Fruit fly (Drosophila melanogaster) S2 (cell line): ENCODE measurements around the gene COX5B.
A peak's percentile ranks its signal among the peaks of the same experiment; 100 is the strongest.

ENCODE experiments used
- CG8478 ChIP-seq: fragments of >200 bp; optimal IDR thresholded peaks from 2 replicates; lab custom pipeline; 2018
- CTCF ChIP-seq, 2 experiments: fragments of >200 bp; optimal IDR thresholded peaks; 2 replicates each; lab custom pipeline; 2018

Gene COX5B

DNA sequence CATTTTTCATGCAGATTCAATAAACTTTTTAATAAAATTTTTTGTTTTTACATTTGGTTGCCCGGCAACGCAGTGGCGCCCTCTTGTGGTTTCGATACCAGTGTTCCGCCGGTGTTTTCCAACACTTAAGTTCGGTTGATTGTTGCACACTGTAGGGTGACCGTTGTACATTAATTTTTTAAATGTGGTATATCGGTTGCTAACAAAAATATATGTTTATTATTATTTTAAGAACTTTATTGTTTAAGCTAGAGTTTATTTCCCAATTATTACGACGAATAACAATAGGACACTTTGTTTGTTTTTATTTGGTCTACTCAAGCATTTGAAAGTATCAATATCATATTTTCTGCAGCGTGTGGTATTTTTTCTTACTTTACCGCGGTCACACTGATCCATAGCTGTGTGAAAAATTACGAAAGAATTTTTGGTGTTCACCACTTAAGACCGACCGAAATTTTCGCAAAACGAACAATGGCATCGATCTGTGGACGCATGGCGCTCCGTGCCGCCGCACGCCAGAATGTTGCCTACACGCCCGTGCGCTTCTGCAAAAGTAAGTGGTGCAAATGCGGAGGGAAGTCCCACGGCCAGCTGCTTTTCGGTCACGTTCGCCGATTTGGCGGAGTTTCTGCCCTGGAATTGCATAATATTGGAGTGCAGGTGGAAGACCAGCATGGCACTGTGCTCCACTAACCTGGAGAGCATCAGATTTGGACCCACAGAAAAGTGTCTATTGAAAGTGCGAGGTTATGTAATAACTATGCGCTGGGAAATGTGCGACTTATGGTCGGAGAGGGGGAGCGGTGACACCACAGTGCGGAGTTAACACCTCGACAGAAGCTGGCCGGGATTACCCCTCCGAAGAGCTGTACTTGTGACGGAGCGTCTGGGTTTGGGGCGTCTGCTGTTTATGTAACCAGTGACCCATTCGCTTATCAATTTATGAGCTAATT is at the start of gene COX5B, which contains the start of gene IFT52:
TSS of gene COX5B (plus strand) at position 372 of the 956 bp plus-strand sequence.
TSS of gene IFT52 (minus strand) at position 74 of the 956 bp plus-strand sequence.
- TF ChIP-seq CTCF (optimal IDR thresholded peaks at IDR 0.05; lab: Kevin White, UChicago) (peak; percentile 71 to 91), CG8478 (no peak)

DNA sequence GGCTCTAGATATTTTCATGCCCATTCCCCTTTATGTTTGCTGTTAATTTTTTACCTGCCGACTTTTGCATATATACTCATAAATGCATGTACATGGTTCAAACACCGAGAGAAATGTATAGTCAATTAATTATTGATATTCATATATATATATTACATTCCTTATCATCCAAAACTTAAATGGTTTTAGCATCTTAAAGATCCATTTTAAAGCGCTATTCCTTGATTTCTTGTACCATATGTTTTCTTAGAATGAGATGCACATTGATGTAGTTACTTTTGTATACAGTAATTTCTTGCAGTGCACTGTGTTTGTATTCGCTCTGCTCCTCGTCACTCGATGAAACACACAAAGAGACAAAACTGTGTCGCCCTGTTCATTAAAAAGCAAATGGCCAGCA is 48.9 kb upstream of the COX5B start:
- TF ChIP-seq CTCF (optimal IDR thresholded peaks at IDR 0.05; lab: Kevin White, UChicago): no peak

DNA sequence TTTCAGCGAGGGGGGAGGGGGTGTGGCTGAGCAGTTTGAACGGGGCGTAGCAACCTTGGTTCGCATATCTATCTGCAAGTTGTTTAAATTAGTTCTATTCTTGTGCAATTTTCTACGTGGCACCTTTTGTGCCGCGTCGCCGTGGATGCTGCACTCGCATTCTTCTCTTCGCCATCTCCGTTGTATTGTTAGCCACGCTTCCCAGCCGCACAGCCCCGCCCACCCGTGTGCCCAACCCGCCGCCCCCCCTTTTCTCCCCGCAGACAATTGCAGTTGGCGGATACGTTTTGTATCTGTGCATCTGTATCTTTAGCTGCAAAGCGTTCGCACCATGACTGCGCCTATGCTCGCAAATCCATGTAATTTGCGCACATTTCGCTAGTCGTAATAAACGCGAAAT is 43.7 kb upstream of the COX5B start:
- TF ChIP-seq CTCF (optimal IDR thresholded peaks at IDR 0.05; lab: Kevin White, UChicago) (no peak), CG8478 (no peak)

DNA sequence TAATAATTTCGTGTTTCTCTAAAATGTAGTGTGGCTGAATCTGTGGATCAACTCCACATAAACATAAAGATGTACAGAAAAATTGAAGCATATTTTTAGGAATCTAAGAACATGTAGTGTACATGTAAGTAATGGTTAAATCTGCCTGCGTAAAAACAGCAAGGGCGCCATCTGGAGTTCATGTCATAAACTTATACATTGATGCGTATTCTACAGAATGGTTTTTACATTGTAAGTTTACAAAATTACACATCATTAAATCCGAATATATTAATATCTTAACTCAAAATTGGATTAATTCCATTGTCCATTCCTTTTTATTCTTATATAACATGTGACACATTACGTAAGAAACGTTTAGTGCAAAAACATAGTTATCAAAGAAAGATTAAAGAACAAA is 30.6 kb upstream of the COX5B start:
- TF ChIP-seq CTCF (optimal IDR thresholded peaks at IDR 0.05; lab: Kevin White, UChicago): peak; percentile 93 to 95
- TF ChIP-seq CG8478: no peak

DNA sequence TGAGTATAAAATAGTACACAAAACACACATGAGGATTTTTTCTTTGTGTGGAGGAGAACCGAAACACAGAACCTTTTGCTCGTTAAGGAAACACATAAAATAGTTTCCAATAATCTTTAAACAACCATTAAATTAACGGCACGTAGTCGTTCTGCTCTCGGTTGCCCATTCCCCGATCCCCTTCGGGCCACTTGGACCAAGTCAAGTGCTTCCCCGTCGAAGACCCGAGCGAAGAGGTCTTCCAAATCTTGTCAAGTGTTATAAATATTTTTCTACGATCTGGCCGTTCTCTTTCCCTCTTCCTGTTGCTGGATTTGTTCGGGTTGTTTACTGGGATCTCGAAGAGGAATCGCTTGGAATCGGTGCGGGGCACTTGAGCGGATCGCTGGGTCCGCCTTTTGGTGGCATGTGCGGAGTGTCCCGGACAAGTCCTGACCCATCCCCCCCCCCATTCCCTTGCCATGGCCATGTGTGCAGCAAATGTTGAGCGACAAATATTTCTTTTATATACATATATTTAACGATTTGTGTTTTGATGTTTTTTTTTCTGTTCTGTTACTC is 26.6 kb upstream of the COX5B start:
- no peak for TF ChIP-seq CTCF (optimal IDR thresholded peaks at IDR 0.05; lab: Kevin White, UChicago)
- TF ChIP-seq CG8478: no peak

DNA sequence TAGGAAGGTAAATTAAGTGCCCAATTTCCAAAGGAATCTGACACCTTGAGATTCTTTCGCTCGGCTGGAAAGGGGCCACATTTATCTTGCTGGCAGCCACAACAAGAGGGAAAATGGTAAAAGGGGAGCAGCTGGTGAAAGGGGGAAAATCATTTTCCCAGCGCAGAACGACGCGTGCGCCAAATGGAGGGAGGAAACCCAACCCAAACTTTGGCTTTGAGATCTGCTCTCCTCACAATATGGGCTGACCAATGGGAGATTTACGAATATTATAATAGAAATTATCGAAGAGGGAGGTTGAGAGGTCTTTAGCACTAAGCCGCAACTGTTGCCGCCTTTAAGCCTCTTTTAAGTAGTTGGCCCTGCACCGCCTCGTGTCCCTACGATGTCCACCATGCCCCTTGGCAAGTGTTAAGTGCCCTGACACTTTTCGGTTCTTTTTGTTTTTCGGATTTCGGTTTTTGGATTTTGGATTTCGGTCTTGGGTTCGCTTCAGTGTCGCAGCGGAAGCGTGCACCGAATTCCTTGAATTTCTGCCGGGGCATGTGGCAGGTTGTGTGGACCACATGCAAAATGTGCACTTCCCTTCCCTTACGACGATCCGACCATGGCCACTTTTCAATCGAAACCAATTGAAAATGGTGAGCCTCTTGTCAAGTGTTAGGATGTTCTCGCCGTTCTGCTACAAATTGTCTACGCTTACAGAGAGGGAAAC is 25.5 kb upstream of the COX5B start:
- TF ChIP-seq CTCF (optimal IDR thresholded peaks at IDR 0.05; lab: Kevin White, UChicago) (no peak), CG8478 (no peak)

DNA sequence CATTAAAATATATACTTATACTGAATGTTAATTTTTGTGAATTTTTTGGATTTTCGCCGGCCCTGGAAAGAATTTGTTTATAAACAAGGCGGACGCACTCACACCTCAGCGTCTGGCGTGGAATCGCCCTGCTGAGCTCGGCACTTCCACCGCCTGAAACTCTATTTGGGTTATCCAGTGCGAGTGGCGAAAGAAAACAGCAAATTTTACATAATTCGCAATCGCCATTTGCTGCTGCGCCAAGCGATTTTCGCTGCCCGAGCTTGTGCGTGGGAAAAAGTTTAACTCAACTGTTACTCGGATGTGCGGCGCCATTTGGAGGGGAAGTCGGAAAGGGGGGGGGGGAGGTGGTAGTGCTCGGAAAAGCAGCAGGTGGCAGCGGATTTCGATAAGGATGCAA is 24.6 kb upstream of the COX5B start:
- TF ChIP-seq CTCF (optimal IDR thresholded peaks at IDR 0.05; lab: Kevin White, UChicago) (no peak), CG8478 (no peak)

DNA sequence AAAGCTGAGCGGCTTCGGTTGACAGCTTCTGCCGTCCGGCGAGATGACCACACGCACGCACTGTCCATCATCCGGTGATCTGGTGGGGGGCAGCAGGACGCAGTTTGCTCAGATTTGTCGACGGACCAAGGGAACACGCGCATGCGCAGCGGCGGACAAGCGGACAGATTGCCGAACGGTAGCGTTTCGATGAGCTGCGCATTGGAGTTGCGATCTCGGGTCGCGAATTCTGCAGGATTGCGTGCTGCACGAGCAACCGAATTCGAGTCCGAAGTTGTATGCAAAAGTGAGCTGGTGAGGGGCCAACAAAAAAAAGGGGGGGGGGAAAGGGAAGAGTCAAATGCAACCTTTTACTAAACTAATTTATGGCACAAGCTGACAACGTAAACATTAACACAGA is 23.9 kb upstream of the COX5B start:
- TF ChIP-seq CG8478: no peak

DNA sequence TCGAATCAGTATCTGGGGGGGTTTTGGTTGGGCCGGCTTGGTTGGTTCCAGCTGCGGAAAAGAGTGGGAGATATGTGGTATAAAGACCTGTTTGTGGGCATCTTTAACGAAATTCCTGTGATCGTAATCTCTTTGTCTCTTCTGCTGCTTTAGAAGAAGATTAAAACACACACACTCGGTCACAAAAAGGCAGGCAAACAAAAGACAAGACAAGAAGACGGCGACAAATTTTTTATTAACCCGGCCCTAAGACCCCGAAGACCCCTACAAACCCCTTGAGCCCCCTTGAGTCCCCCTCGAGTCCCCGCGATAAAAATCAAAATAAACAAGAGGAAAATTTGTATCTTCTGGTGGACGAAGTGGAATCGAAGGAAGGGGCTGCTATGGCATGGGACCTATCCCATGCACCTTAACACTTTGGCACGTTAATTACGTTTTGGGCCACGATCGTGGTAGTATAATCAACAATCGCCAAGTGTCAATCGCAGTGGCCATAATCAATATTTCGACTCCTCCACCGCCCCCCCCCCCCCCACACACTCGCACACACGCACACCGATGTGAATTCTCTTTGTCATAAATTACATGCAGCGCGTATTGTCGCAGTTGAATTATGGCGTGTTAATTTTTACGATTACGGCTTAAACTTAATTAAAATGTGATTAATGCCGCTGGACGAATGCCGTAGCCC is 23.3 kb upstream of the COX5B start:
- TF ChIP-seq CG8478: no peak
- no peak for TF ChIP-seq CTCF (optimal IDR thresholded peaks at IDR 0.05; lab: Kevin White, UChicago)

DNA sequence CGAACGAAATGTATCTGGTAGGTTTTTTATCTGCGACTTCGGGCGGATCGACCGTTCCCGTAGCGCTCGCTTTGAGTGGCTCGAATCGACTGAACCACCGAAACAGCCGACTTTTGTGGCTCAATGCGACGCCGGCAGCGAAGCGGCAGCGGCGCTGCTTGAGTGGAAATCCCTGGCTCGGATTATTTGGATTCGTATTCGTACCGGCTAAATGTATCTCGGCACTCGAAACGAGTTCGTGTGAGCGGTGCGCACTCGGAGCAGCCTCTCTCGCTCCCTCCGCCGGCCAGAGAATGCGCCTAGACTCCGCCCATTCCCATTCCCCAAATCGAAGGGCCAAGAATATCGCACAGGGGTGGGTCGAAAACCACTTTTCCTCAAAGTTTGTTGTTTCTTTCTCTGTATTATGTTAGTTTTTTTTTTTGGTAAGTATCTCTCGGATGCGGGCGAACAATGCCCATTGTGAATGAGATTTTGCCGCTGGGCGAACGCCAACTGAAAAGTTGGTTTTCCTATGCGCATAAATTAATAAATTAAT is 21.5 kb upstream of the COX5B start:
- TF ChIP-seq CTCF (optimal IDR thresholded peaks at IDR 0.05; lab: Kevin White, UChicago) (no peak), CG8478 (no peak)

DNA sequence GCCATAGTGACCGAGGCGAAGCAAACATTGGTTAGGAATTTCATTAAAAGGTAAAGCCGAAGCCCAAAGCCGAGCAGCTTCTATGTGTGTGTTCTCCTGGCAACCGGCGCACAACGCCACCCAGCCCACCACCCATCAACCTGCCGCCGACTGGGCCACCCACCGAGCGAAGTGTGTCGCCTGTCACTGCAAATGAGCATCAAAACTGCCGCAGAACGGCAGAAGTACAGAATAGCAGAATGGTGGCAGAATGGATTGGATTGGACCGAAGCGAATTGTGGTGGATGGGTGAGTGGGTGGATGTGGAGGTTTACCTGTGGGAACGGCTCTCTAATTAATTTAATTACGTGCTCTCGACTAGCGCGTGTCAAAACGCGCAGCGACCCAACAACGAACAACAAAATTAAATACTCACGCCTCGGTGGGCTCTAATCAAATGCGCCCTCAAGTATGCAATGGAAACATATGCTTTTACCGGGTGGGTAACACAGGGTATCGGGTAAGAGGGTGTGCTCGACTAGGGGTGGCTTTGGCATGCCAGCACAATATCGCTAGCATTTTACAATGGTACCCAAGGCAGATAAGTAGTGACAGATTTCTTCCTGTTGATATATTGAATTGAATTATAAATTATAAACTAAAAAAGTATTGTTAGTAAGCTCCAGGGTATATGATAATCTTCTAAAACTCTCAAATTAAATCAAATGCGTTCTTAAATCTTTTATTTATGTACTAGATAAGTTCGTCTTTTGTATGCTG is 17.8 kb upstream of the COX5B start:
- TF ChIP-seq CTCF (optimal IDR thresholded peaks at IDR 0.05; lab: Kevin White, UChicago): no peak
- TF ChIP-seq CG8478: no peak

DNA sequence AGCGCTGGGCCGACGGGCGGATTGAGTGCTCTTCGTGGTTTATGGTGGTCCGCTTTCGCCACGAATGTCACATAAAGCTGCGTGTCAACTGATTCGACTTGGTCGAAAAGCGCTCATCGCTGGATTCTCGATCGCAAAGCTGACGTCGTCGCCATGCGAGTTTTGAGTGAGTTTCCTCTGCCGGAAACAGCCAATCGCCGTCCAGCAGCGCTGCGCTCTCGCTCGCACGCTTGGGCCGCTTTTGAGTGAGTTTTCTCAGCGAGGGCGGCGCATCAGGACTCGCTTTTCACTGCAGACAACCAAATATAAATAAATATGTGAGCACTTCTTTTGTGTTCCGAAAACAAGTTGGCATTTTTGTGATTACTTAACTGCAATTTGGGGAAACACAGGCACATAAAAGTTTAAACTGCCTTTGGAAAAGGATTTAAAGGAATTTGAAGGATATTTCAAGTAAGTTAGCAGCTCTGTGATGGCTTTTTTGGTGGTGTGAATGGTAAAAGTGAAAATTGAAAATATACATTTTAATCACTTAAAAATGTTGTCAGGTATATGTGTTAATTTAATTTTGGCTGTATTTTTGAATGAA is 10.6 kb upstream of the COX5B start, which contains the start of gene eya:
TSS of gene eya (minus strand) at position 94 of the 589 bp plus-strand sequence.
- no peak for TF ChIP-seq CTCF (optimal IDR thresholded peaks at IDR 0.05; lab: Kevin White, UChicago)
- no peak for TF ChIP-seq CG8478

DNA sequence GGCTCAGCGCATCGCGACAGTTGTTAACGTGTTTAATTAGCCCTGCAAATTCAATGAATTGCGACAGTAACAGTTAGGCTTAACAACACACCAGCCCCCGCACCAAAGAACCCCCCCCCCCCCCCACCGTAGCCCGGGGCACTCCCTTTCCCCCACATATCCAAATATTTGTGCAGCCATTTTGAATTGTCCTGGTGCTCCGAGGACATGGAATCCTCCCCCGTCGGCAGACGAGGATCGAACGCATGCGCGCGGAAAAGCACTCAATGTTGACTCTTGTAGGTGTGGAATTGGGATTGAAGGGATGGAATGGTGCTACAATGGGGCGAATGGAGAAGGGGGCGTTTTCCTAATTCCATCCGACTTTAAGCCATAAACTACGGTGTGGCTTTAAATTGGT is 9.6 kb upstream of the COX5B start:
- TF ChIP-seq CG8478: no peak
- no peak for TF ChIP-seq CTCF (optimal IDR thresholded peaks at IDR 0.05; lab: Kevin White, UChicago)

DNA sequence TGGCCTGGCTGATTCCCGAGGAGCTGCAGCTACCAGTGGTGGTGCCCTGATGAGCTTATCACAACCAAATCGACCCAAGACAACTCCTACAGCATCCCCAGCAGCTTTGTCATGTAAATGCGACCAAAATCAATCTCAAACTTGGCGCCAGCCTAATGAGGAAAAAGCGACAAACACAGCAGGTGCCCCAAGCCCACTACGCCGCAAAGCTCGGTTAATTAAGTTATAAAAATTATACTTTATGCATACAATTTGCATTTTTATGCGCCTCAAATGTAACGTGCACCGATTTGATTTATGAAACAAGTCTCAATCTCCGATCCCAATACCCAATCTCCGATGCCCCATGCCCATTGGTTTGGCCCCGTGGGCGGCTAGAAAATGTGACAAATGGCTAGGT is 6.8 kb upstream of the COX5B start:
- TF ChIP-seq CG8478 (no peak), CTCF (optimal IDR thresholded peaks at IDR 0.05; lab: Kevin White, UChicago) (no peak)
